Worm (Caenorhabditis elegans) whole organism, young adult: ENCODE data around the gene F22E5.22.
"Not testable (repeated sequence)": the region's sequence is repeated elsewhere in the genome, so short reads cannot be mapped to it uniquely, and the experiment has no call there.

Experiments
- B0035.1 ChIP-seq: sonication (generic microtip); optimal IDR thresholded peaks from 2 replicates; lab custom pipeline; 2016; ENCODE audit warnings: missing genetic modification characterization, mild to moderate bottlenecking, missing compliant biosample characterization, missing genotype, missing genetic modification reagents
- B0336.3 ChIP-seq: fragments of 200-800 bp; sonication (Bioruptor generic); IDR thresholded peaks from 2 replicates; pipeline ENCODE4 v1.3.6; 2022; ENCODE audit warnings: missing genetic modification characterization, missing compliant biosample characterization
- C17E4.6 ChIP-seq: fragments of 200-800 bp; sonication (Bioruptor generic); IDR thresholded peaks from 2 replicates; pipeline ENCODE4 v1.3.6; 2022; ENCODE audit warnings: missing genetic modification reagents, missing genetic modification characterization, missing compliant biosample characterization
- D2030.7 ChIP-seq: fragments of 200-800 bp; sonication (Bioruptor generic); IDR thresholded peaks from 2 replicates; pipeline ENCODE4 v1.3.6; 2022; ENCODE audit warnings: missing genetic modification reagents, missing genetic modification characterization, missing compliant biosample characterization
- F37B4.10 ChIP-seq: fragments of 200-800 bp; sonication (Bioruptor generic); IDR thresholded peaks from 2 replicates; pipeline ENCODE4 v1.3.6; 2022; ENCODE audit warnings: missing genetic modification characterization, missing compliant biosample characterization
- F49E8.2 ChIP-seq: sonication (generic microtip); optimal IDR thresholded peaks from 3 replicates; lab custom pipeline; 2017; ENCODE audit warnings: missing genetic modification characterization, mild to moderate bottlenecking, missing compliant biosample characterization, antibody characterized with exemption, moderate library complexity; ENCODE audit not compliant: insufficient read depth
- F57C9.4 ChIP-seq: sonication (generic microtip); optimal IDR thresholded peaks from 2 replicates; lab custom pipeline; 2017; ENCODE audit warnings: mild to moderate bottlenecking, missing genetic modification characterization, missing compliant biosample characterization
- T07F8.4 ChIP-seq: sonication (generic microtip); optimal IDR thresholded peaks from 2 replicates; lab custom pipeline; 2016; ENCODE audit warnings: mild to moderate bottlenecking, missing genetic modification characterization, moderate library complexity, missing compliant biosample characterization
- Y53G8AR.9 ChIP-seq: fragments of 200-800 bp; sonication (Bioruptor generic); conservative IDR thresholded peaks from 2 replicates; pipeline ENCODE4 v1.3.6; 2022; ENCODE audit warnings: missing genetic modification reagents, missing genetic modification characterization, missing compliant biosample characterization
- Y95B8A.8 ChIP-seq: fragments of 200-800 bp; sonication (Bioruptor generic); IDR thresholded peaks from 2 replicates; pipeline ENCODE4 v1.3.6; 2022; ENCODE audit warnings: missing genetic modification reagents, missing genetic modification characterization, missing compliant biosample characterization
- athp-1 ChIP-seq: sonication (generic microtip); optimal IDR thresholded peaks from 2 replicates; lab custom pipeline; 2017; ENCODE audit warnings: mild to moderate bottlenecking, missing genetic modification characterization, missing compliant biosample characterization
- cebp-1 ChIP-seq, 2 experiments: fragments of 200-800 bp in 1 of 2; sonication (Bioruptor generic) in 1 of 2; sonication (generic microtip) in 1 of 2; IDR thresholded peaks in 1 of 2; optimal IDR thresholded peaks in 1 of 2; 2 replicates each; pipeline versions ENCODE4 v1.3.6 to Lab custom; 2017 to 2022; ENCODE audit warnings: missing compliant biosample characterization in 2 of 2, missing genetic modification characterization in 2 of 2, mild to moderate bottlenecking in 1 of 2, missing genetic modification reagents in 1 of 2, moderate library complexity in 1 of 2
- ceh-79 ChIP-seq: sonication (generic microtip); optimal IDR thresholded peaks from 2 replicates; lab custom pipeline; 2017; ENCODE audit warnings: mild to moderate bottlenecking, missing genetic modification characterization, missing compliant biosample characterization
- chd-7 ChIP-seq: sonication (generic microtip); optimal IDR thresholded peaks from 2 replicates; lab custom pipeline; 2016; ENCODE audit warnings: mild to moderate bottlenecking, missing genetic modification characterization, moderate library complexity, missing compliant biosample characterization
- dox-1 ChIP-seq: fragments of 200-800 bp; sonication (Bioruptor generic); IDR thresholded peaks from 2 replicates; pipeline ENCODE4 v1.3.6; 2022; ENCODE audit warnings: missing genetic modification reagents, missing genetic modification characterization, missing compliant biosample characterization
- egl-44 ChIP-seq: fragments of 200-800 bp; sonication (Bioruptor generic); IDR thresholded peaks from 2 replicates; pipeline ENCODE4 v1.3.6; 2022; ENCODE audit warnings: missing genetic modification reagents, missing genetic modification characterization, missing compliant biosample characterization
- egrh-3 ChIP-seq: fragments of 200-800 bp; sonication (Bioruptor generic); IDR thresholded peaks from 2 replicates; pipeline ENCODE4 v1.3.6; 2022; ENCODE audit warnings: missing genetic modification reagents, missing genetic modification characterization, missing compliant biosample characterization
- fkh-3 ChIP-seq: sonication (generic microtip); optimal IDR thresholded peaks from 2 replicates; lab custom pipeline; 2016; ENCODE audit warnings: mild to moderate bottlenecking, missing genetic modification characterization, missing compliant biosample characterization
- lin-54 ChIP-seq: fragments of 200-800 bp; sonication (Bioruptor generic); optimal IDR thresholded peaks from 2 replicates; lab custom pipeline; 2018; ENCODE audit warnings: mild to moderate bottlenecking, missing genetic modification characterization, missing compliant biosample characterization
- lsy-27 ChIP-seq: sonication (generic microtip); optimal IDR thresholded peaks from 2 replicates; lab custom pipeline; 2017; ENCODE audit warnings: missing genetic modification characterization, mild to moderate bottlenecking, missing compliant biosample characterization, antibody characterized with exemption, missing genotype, borderline replicate concordance; ENCODE audit not compliant: insufficient read depth
- madf-6 ChIP-seq: fragments of 200-800 bp; sonication (Bioruptor generic); IDR thresholded peaks from 2 replicates; pipeline ENCODE4 v1.3.6; 2022; ENCODE audit warnings: missing genetic modification reagents, missing genetic modification characterization, missing compliant biosample characterization
- mcd-1 ChIP-seq: fragments of 200-800 bp; sonication (Bioruptor generic); IDR thresholded peaks from 2 replicates; pipeline ENCODE4 v1.3.6; 2022; ENCODE audit warnings: missing genetic modification reagents, missing genetic modification characterization, missing compliant biosample characterization
- nfya-1 ChIP-seq: sonication (generic microtip); optimal IDR thresholded peaks from 2 replicates; lab custom pipeline; 2017; ENCODE audit warnings: antibody characterized with exemption, missing compliant biosample characterization, missing genetic modification characterization, borderline replicate concordance; ENCODE audit not compliant: insufficient read depth
- nfya-2 ChIP-seq: fragments of 200-800 bp; sonication (Bioruptor generic); IDR thresholded peaks from 2 replicates; pipeline ENCODE4 v1.3.6; 2022; ENCODE audit warnings: missing genetic modification reagents, missing genetic modification characterization, missing compliant biosample characterization
- rpc-1 ChIP-seq, 2 experiments: fragments of 150-350 bp in 1 of 2; sonication (generic microtip) in 1 of 2; optimal IDR thresholded peaks; 2 replicates each; lab custom pipeline; 2014 to 2018; ENCODE audit warnings: missing biosample characterization in 1 of 2, missing genetic modification characterization in 1 of 2, missing genetic modification reagents in 1 of 2, missing genotype in 1 of 2
- sdz-38 ChIP-seq: sonication (generic microtip); optimal IDR thresholded peaks from 2 replicates; lab custom pipeline; 2016; ENCODE audit warnings: missing genotype, missing genetic modification characterization, missing compliant biosample characterization
- snpc-1.3 ChIP-seq: sonication (generic microtip); optimal IDR thresholded peaks from 2 replicates; lab custom pipeline; 2017; ENCODE audit warnings: missing genetic modification characterization, mild to moderate bottlenecking, missing compliant biosample characterization, antibody characterized with exemption, moderate library complexity, missing genotype, missing genetic modification reagents; ENCODE audit not compliant: insufficient read depth
- sptf-2 ChIP-seq: fragments of 200-800 bp; sonication (Bioruptor generic); optimal IDR thresholded peaks from 2 replicates; lab custom pipeline; 2018; ENCODE audit warnings: mild to moderate bottlenecking, missing genetic modification characterization, missing compliant biosample characterization
- unc-130 ChIP-seq: sonication (generic microtip); optimal IDR thresholded peaks from 2 replicates; lab custom pipeline; 2016; ENCODE audit warnings: missing genetic modification reagents, missing genetic modification characterization, missing compliant biosample characterization
- zfh-2 ChIP-seq: fragments of 200-800 bp; sonication (Bioruptor generic); conservative IDR thresholded peaks from 2 replicates; pipeline ENCODE4 v1.3.6; 2022; ENCODE audit warnings: missing genetic modification reagents, missing genetic modification characterization, missing compliant biosample characterization
- ztf-18 ChIP-seq: sonication (generic microtip); optimal IDR thresholded peaks from 2 replicates; lab custom pipeline; 2016; ENCODE audit warnings: missing genotype, mild to moderate bottlenecking, missing genetic modification characterization, missing compliant biosample characterization

F22E5.22 gene

DNA sequence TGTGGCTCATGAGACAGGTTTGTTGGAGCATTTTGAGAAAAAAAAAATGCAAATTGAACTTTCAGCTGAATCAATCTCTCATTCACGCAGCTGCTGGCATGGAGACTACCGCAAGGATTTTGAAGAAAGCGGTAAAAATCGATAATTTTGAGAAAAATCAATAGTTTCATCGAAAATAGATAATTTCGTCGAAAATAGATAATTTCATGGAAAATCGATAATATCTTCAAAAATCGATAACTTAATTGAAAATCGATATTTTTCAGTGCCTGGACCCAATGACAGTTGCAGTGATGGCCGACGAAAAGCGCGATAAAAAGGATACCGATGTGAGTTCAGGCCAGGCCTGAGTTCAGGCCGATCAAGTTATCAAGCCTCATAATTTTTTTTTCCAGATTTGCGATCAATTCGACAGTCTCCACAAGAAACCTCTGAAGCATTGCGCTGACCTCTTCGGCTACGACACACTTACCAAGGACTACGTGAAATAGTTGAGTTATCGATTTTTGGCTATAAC is 42.7 kb upstream of the F22E5.22 start, which contains the start of gene D2062.4:
Gene D2062.4, plus strand, starts transcription at position 467 of the 517 bp plus-strand sequence.
- not testable (repeated sequence) for TF ChIP-seq lsy-27 (tag; lab: Kevin White, UChicago); sptf-2 (GFP tag; lab: Kevin White, UChicago); T07F8.4 (tag; lab: Kevin White, UChicago)

ce11 chrII:2624792-2625191 is 40.9 kb upstream of the F22E5.22 start, which contains the start of gene lgc-28:
Gene lgc-28 (plus strand): TSS chrII:2625092.
- TF ChIP-seq Y53G8AR.9 (GFP tag; lab: Robert Waterston, UW), result no peak
- no peak for TF ChIP-seq ceh-79 (tag; lab: Kevin White, UChicago)
- no peak for TF ChIP-seq lsy-27 (tag; lab: Kevin White, UChicago)
- no peak for TF ChIP-seq ztf-18 (tag; lab: Kevin White, UChicago)
- TF ChIP-seq nfya-1 (tag; lab: Kevin White, UChicago), result no peak

- TF ChIP-seq dox-1 (GFP tag; lab: Robert Waterston, UW) (0 out of 2 replicates have a peak, but pooled peaks have one; percentile 26), unc-130 (GFP tag; lab: Kevin White, UChicago) (no peak), sptf-2 (GFP tag; lab: Kevin White, UChicago) (no peak), chd-7 (tag; lab: Kevin White, UChicago) (peak; percentile 4), egrh-3 (GFP tag; lab: Robert Waterston, UW) (peak; percentile 87; the same call in 1 of the 2 replicates), zfh-2 (GFP tag; lab: Robert Waterston, UW) (peak; percentile 91)
Observed at ce11 chrII:2627154-2627799, 38.4 kb upstream of the F22E5.22 start, which contains the start of gene sri-71. Gene sri-71 (plus strand): TSS chrII:2627749.

- TF ChIP-seq F37B4.10 (GFP tag; lab: Robert Waterston, UW) (0 out of 2 replicates have a peak, but pooled peaks have one; percentile 52), nfya-1 (tag; lab: Kevin White, UChicago) (no peak), zfh-2 (GFP tag; lab: Robert Waterston, UW) (peak; percentile 85), mcd-1 (0 out of 2 replicates have a peak, but pooled peaks have one; percentile 22), ceh-79 (tag; lab: Kevin White, UChicago) (no peak), fkh-3 (tag; lab: Kevin White, UChicago) (no peak), egrh-3 (GFP tag; lab: Robert Waterston, UW) (peak; percentile 81; the same call in 1 of the 2 replicates), F49E8.2 (tag; lab: Kevin White, UChicago) (no peak)
Observed at ce11 chrII:2628401-2628800, 37.3 kb upstream of the F22E5.22 start.

ce11 chrII:2629270-2629669 is 36.4 kb upstream of the F22E5.22 start, which contains the start of gene sri-37:
Gene sri-37 (plus strand): TSS chrII:2629570.
- no peak for TF ChIP-seq B0336.3 (GFP tag; lab: Robert Waterston, UW)
- TF ChIP-seq nfya-2, result no peak
- TF ChIP-seq lin-54 (GFP tag; lab: Kevin White, UChicago), result no peak
- no peak for TF ChIP-seq egl-44 (GFP tag; lab: Robert Waterston, UW)
- no peak for TF ChIP-seq T07F8.4 (tag; lab: Kevin White, UChicago)
- TF ChIP-seq snpc-1.3 (tag; lab: Kevin White, UChicago), result no peak
- TF ChIP-seq sptf-2 (GFP tag; lab: Kevin White, UChicago), result no peak
- TF ChIP-seq athp-1, result no peak
- no peak for TF ChIP-seq madf-6
- no peak for TF ChIP-seq cebp-1 (GFP tag; IDR thresholded peaks at IDR 0.05; lab: Robert Waterston, UW)
- TF ChIP-seq cebp-1 (tag; optimal IDR thresholded peaks at IDR 0.05; lab: Kevin White, UChicago), result no peak
- TF ChIP-seq F57C9.4 (tag; lab: Kevin White, UChicago), result no peak
- TF ChIP-seq B0035.1 (tag; lab: Kevin White, UChicago), result no peak
- TF ChIP-seq rpc-1 (optimal IDR thresholded peaks at IDR 0.05; lab: Kevin White, UChicago), result no peak
- no peak for TF ChIP-seq rpc-1 (tag; optimal IDR thresholded peaks at IDR 0.05; lab: Kevin White, UChicago)
- TF ChIP-seq C17E4.6 (GFP tag; lab: Robert Waterston, UW), result no peak
- TF ChIP-seq sdz-38 (tag; lab: Kevin White, UChicago), result no peak
- no peak for TF ChIP-seq Y95B8A.8 (GFP tag; lab: Robert Waterston, UW)
- no peak for TF ChIP-seq D2030.7
